Worm (Caenorhabditis elegans) whole organism, mixed stage, embryonic: ENCODE data around the gene tmem-131.

Experiments used
- bed-3 ChIP-seq: fragments of 200-800 bp; sonication (Bioruptor generic); optimal IDR thresholded peaks from 3 replicates; lab custom pipeline; 2018; ENCODE audit warnings: mild to moderate bottlenecking, missing genetic modification characterization, moderate library complexity, missing compliant biosample characterization
- ceh-83 ChIP-seq: fragments of 200-800 bp; sonication (Bioruptor generic); optimal IDR thresholded peaks from 2 replicates; lab custom pipeline; 2018; ENCODE audit warnings: mild to moderate bottlenecking, missing genetic modification characterization, missing compliant biosample characterization
- ces-1 ChIP-seq: fragments of 150-350 bp; optimal IDR thresholded peaks from 2 replicates; lab custom pipeline; 2014; ENCODE audit warnings: missing biosample characterization, missing genetic modification reagents, missing genetic modification characterization
- hlh-1 ChIP-seq: fragments of 150-350 bp; optimal IDR thresholded peaks from 2 replicates; lab custom pipeline; 2014; ENCODE audit warnings: missing biosample characterization, missing genetic modification reagents, missing genetic modification characterization
- lsy-2 ChIP-seq: fragments of 150-350 bp; optimal IDR thresholded peaks from 2 replicates; lab custom pipeline; 2014; ENCODE audit warnings: missing biosample characterization, missing genetic modification characterization
- mep-1 ChIP-seq: fragments of 150-350 bp; optimal IDR thresholded peaks from 2 replicates; lab custom pipeline; 2017; ENCODE audit warnings: missing biosample characterization, missing genetic modification reagents, missing genetic modification characterization, inconsistent platforms
- nhr-237 ChIP-seq: fragments of 150-350 bp; optimal IDR thresholded peaks from 2 replicates; lab custom pipeline; 2014; ENCODE audit warnings: missing biosample characterization, missing genetic modification characterization
- nhr-28 ChIP-seq: fragments of 150-350 bp; optimal IDR thresholded peaks from 2 replicates; lab custom pipeline; 2014; ENCODE audit warnings: missing biosample characterization, missing genetic modification characterization
- nhr-76 ChIP-seq: sonication (generic microtip); optimal IDR thresholded peaks from 2 replicates; lab custom pipeline; 2017; ENCODE audit warnings: missing biosample characterization, missing genetic modification characterization
- sem-2 ChIP-seq: fragments of 200-800 bp; sonication (Bioruptor generic); optimal IDR thresholded peaks from 2 replicates; lab custom pipeline; 2018; ENCODE audit warnings: mild to moderate bottlenecking, missing genetic modification characterization, missing compliant biosample characterization
- snpc-4 ChIP-seq: fragments of 150-350 bp; optimal IDR thresholded peaks from 2 replicates; lab custom pipeline; 2014; ENCODE audit warnings: missing biosample characterization, missing genetic modification characterization
- unc-62 ChIP-seq: fragments of 150-350 bp; optimal IDR thresholded peaks from 2 replicates; lab custom pipeline; 2014; ENCODE audit warnings: missing biosample characterization, missing genetic modification reagents, missing genetic modification characterization
- ztf-11 ChIP-seq: fragments of 150-350 bp; optimal IDR thresholded peaks from 2 replicates; lab custom pipeline; 2014; ENCODE audit warnings: missing biosample characterization, missing genetic modification characterization

DNA sequence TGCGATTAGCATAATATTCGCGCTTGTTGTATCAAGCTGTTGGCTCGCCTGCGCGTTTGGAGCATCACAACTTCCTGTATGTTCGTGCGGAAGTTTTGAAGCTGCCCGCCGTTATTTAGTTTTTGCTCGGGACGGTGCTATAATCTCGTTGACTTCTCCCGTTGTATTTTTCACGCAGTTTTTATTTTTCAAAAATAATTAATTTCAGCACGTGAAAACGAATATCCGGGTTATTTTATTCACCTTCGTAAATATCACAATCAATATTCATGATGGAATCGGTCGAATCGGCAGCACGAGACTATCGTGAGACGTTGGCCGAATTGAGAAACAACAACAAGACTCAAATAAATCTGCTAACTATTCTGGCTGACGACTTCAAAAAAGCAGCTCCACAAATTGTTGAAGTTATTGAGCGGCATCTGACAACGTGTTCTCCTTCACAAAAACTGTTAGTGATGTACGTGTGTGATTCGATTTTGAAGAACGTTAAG lies 27.2 kb upstream of the tmem-131 start:
- TF ChIP-seq ztf-11 (tag; lab: Kevin White, UChicago) = no peak
- no peak for TF ChIP-seq sem-2 (GFP tag; lab: Kevin White, UChicago)
- no peak for TF ChIP-seq mep-1
- no peak for TF ChIP-seq nhr-76
- TF ChIP-seq snpc-4 (tag; lab: Kevin White, UChicago) = no peak
- TF ChIP-seq nhr-28 (tag; lab: Kevin White, UChicago) = no peak
- TF ChIP-seq hlh-1 (tag; lab: Kevin White, UChicago) = no peak
- TF ChIP-seq bed-3 (GFP tag; lab: Kevin White, UChicago) = no peak
- TF ChIP-seq unc-62 (GFP tag; lab: Kevin White, UChicago) = no peak
- TF ChIP-seq nhr-237 = no peak
- TF ChIP-seq lsy-2 (tag; lab: Kevin White, UChicago) = no peak
- no peak for TF ChIP-seq ceh-83 (GFP tag; lab: Kevin White, UChicago)
- TF ChIP-seq ces-1 (GFP tag; lab: Kevin White, UChicago) = no peak
